Fruit fly (Drosophila melanogaster): ENCODE data around the gene Tom.

The Tom gene

dm6 chr3L:15011142-15011541 is 42.0 kb downstream of the Tom start:
- no peak for TF ChIP-seq dac (GFP tag; optimal IDR thresholded peaks at IDR 0.05)
- TF ChIP-seq CG8119 (GFP tag; IDR thresholded peaks at IDR 0.05) = no peak
- no peak for TF ChIP-seq Hr38 (GFP tag; optimal IDR thresholded peaks at IDR 0.05)
- TF ChIP-seq Sox14 (GFP tag; optimal IDR thresholded peaks at IDR 0.05) = no peak
- TF ChIP-seq acj6 (GFP tag; optimal IDR thresholded peaks at IDR 0.05) = no peak

- TF ChIP-seq CG4318 (GFP tag; optimal IDR thresholded peaks at IDR 0.05) (peak; percentile 38), dsx (GFP tag; optimal IDR thresholded peaks at IDR 0.05; ENCODE audit: poor library complexity, severe bottlenecking) (peak; percentile 83), achi (GFP tag; optimal IDR thresholded peaks at IDR 0.05) (peak; percentile 78), topi (GFP tag; optimal IDR thresholded peaks at IDR 0.05) (peak; percentile 59), Ets96B (tag; optimal IDR thresholded peaks at IDR 0.05) (peak; percentile 88), salr (GFP tag; optimal IDR thresholded peaks at IDR 0.05) (peak; percentile 44 to 72), CG11762 (GFP tag; optimal IDR thresholded peaks at IDR 0.05; ENCODE audit: insufficient read depth) (peak; percentile 54), CG9139 (GFP tag; optimal IDR thresholded peaks at IDR 0.05) (peak; percentile 42), fkh (GFP tag; optimal IDR thresholded peaks at IDR 0.05) (no peak), Blimp-1 (GFP tag; optimal IDR thresholded peaks at IDR 0.05) (no peak), eg (GFP tag; IDR thresholded peaks at IDR 0.05) (peak; percentile 85), CG6163 (GFP tag; IDR thresholded peaks at IDR 0.05) (peak; percentile 87), CG16779 (tag; optimal IDR thresholded peaks at IDR 0.05) (peak; percentile 64), Ets21C (GFP tag; optimal IDR thresholded peaks at IDR 0.05) (peak; percentile 25), CG3032 (tag; optimal IDR thresholded peaks at IDR 0.05) (peak; percentile 82), CG1621 (tag; optimal IDR thresholded peaks at IDR 0.05) (peak; percentile 64), Eip93F (GFP tag; optimal IDR thresholded peaks at IDR 0.05) (no peak), Sox102F (GFP tag; optimal IDR thresholded peaks at IDR 0.05) (peak; percentile 33), Hr38 (GFP tag; optimal IDR thresholded peaks at IDR 0.05) (no peak), CG6276 (GFP tag; optimal IDR thresholded peaks at IDR 0.05) (peak; percentile 73), fd59A (GFP tag; optimal IDR thresholded peaks at IDR 0.05) (peak; percentile 54), Hr39 (GFP tag; optimal IDR thresholded peaks at IDR 0.05) (peak; percentile 34), pdm3 (GFP tag; optimal IDR thresholded peaks at IDR 0.05) (peak; percentile 77), ss (GFP tag; optimal IDR thresholded peaks at IDR 0.05) (peak; percentile 62 to 81), CG3919 (GFP tag; optimal IDR thresholded peaks at IDR 0.05) (peak; percentile 66), net (GFP tag; optimal IDR thresholded peaks at IDR 0.05) (peak; percentile 77), Smox (GFP tag; optimal IDR thresholded peaks at IDR 0.05) (peak; percentile 51), Sox15 (GFP tag; optimal IDR thresholded peaks at IDR 0.05) (peak; percentile 41), cyc (GFP tag; optimal IDR thresholded peaks at IDR 0.05) (peak; percentile 20), vri (GFP tag; optimal IDR thresholded peaks at IDR 0.05) (no peak), CG10631 (GFP tag; optimal IDR thresholded peaks at IDR 0.05) (peak; percentile 79), dac (GFP tag; optimal IDR thresholded peaks at IDR 0.05) (no peak), Hr4 (GFP tag; optimal IDR thresholded peaks at IDR 0.05) (peak; percentile 86), acj6 (GFP tag; optimal IDR thresholded peaks at IDR 0.05) (peak; percentile 78), CG11902 (GFP tag; optimal IDR thresholded peaks at IDR 0.05) (peak; percentile 34), CG8632 (GFP tag; optimal IDR thresholded peaks at IDR 0.05) (peak; percentile 74), lz (GFP tag; optimal IDR thresholded peaks at IDR 0.05) (peak; percentile 55), Gug (GFP tag; IDR thresholded peaks at IDR 0.05) (peak; percentile 81), CG8319 (GFP tag; optimal IDR thresholded peaks at IDR 0.05) (peak; percentile 41), CG7368 (GFP tag; optimal IDR thresholded peaks at IDR 0.05) (peak; percentile 51), CG6808 (GFP tag; optimal IDR thresholded peaks at IDR 0.05) (peak; percentile 76), CG31627 (GFP tag; optimal IDR thresholded peaks at IDR 0.05) (peak; percentile 38), CG11294 (GFP tag; IDR thresholded peaks at IDR 0.05) (peak; percentile 44; the same call in 1 of the 2 replicates), CG10669 (GFP tag; optimal IDR thresholded peaks at IDR 0.05) (peak; percentile 73), OdsH (GFP tag; optimal IDR thresholded peaks at IDR 0.05) (peak; percentile 82), CG32006 (GFP tag; optimal IDR thresholded peaks at IDR 0.05) (peak; percentile 83)
These were observed 42.6 kb downstream of the Tom start for dm6 chr3L:15011638-15012335.

Data from whole organism, prepupa.